Worm (Caenorhabditis elegans) whole organism, young adult: ENCODE measurements around the gene F17H10.2.

ENCODE experiments used
- B0336.3 ChIP-seq: fragments of 200-800 bp; sonication (Bioruptor generic); IDR thresholded peaks from 2 replicates; pipeline ENCODE4 v1.3.6; 2022; ENCODE audit warnings: missing genetic modification characterization, missing compliant biosample characterization
- D2030.7 ChIP-seq: fragments of 200-800 bp; sonication (Bioruptor generic); IDR thresholded peaks from 2 replicates; pipeline ENCODE4 v1.3.6; 2022; ENCODE audit warnings: missing genetic modification reagents, missing genetic modification characterization, missing compliant biosample characterization
- F10E7.11 ChIP-seq: sonication (generic microtip); optimal IDR thresholded peaks from 2 replicates; lab custom pipeline; 2017; ENCODE audit warnings: mild to moderate bottlenecking, missing genetic modification characterization, moderate library complexity, missing compliant biosample characterization
- F33H1.4 ChIP-seq: fragments of 200-800 bp; sonication (Bioruptor generic); IDR thresholded peaks from 2 replicates; pipeline ENCODE4 v1.3.6; 2022; ENCODE audit warnings: missing genetic modification reagents, missing genetic modification characterization, missing compliant biosample characterization
- F39B2.1 ChIP-seq: fragments of 200-800 bp; sonication (Bioruptor generic); IDR thresholded peaks from 2 replicates; pipeline ENCODE4 v1.3.6; 2022; ENCODE audit warnings: missing genetic modification reagents, missing genetic modification characterization, missing compliant biosample characterization
- F57C9.4 ChIP-seq: sonication (generic microtip); optimal IDR thresholded peaks from 2 replicates; lab custom pipeline; 2017; ENCODE audit warnings: mild to moderate bottlenecking, missing genetic modification characterization, missing compliant biosample characterization
- K12H6.12 ChIP-seq: fragments of 200-800 bp; sonication (Bioruptor generic); optimal IDR thresholded peaks from 2 replicates; lab custom pipeline; 2018; ENCODE audit warnings: mild to moderate bottlenecking, missing genetic modification characterization, missing compliant biosample characterization
- T07F8.4 ChIP-seq: sonication (generic microtip); optimal IDR thresholded peaks from 2 replicates; lab custom pipeline; 2016; ENCODE audit warnings: mild to moderate bottlenecking, missing genetic modification characterization, moderate library complexity, missing compliant biosample characterization
- Y53G8AR.9 ChIP-seq: fragments of 200-800 bp; sonication (Bioruptor generic); conservative IDR thresholded peaks from 2 replicates; pipeline ENCODE4 v1.3.6; 2022; ENCODE audit warnings: missing genetic modification reagents, missing genetic modification characterization, missing compliant biosample characterization
- Y95B8A.8 ChIP-seq: fragments of 200-800 bp; sonication (Bioruptor generic); IDR thresholded peaks from 2 replicates; pipeline ENCODE4 v1.3.6; 2022; ENCODE audit warnings: missing genetic modification reagents, missing genetic modification characterization, missing compliant biosample characterization
- akir-1 ChIP-seq: fragments of 200-800 bp; sonication (Bioruptor generic); optimal IDR thresholded peaks from 2 replicates; lab custom pipeline; 2018; ENCODE audit warnings: mild to moderate bottlenecking, missing genetic modification characterization, moderate library complexity, missing compliant biosample characterization
- aptf-2 ChIP-seq: fragments of 200-800 bp; sonication (Bioruptor generic); conservative IDR thresholded peaks from 2 replicates; pipeline ENCODE4 v1.3.6; 2022; ENCODE audit warnings: missing genetic modification reagents, missing genetic modification characterization, missing compliant biosample characterization
- atf-7 ChIP-seq: sonication (generic microtip); optimal IDR thresholded peaks from 2 replicates; lab custom pipeline; 2017; ENCODE audit warnings: mild to moderate bottlenecking, missing genetic modification characterization, missing compliant biosample characterization
- bed-2 ChIP-seq: fragments of 200-800 bp; sonication (Bioruptor generic); IDR thresholded peaks from 2 replicates; pipeline ENCODE4 v1.3.6; 2022; ENCODE audit warnings: missing genetic modification reagents, missing genetic modification characterization, missing compliant biosample characterization
- cebp-1 ChIP-seq, 2 experiments: fragments of 200-800 bp in 1 of 2; sonication (Bioruptor generic) in 1 of 2; sonication (generic microtip) in 1 of 2; IDR thresholded peaks in 1 of 2; optimal IDR thresholded peaks in 1 of 2; 2 replicates each; pipeline versions ENCODE4 v1.3.6 to Lab custom; 2017 to 2022; ENCODE audit warnings: missing compliant biosample characterization in 2 of 2, missing genetic modification characterization in 2 of 2, mild to moderate bottlenecking in 1 of 2, missing genetic modification reagents in 1 of 2, moderate library complexity in 1 of 2
- ceh-100 ChIP-seq: fragments of 200-800 bp; sonication (Bioruptor generic); IDR thresholded peaks from 2 replicates; pipeline ENCODE4 v1.3.6; 2022; ENCODE audit warnings: missing genetic modification reagents, missing genetic modification characterization, missing compliant biosample characterization
- ceh-27 ChIP-seq: fragments of 200-800 bp; sonication (Bioruptor generic); optimal IDR thresholded peaks from 2 replicates; lab custom pipeline; 2018; ENCODE audit warnings: mild to moderate bottlenecking, missing genetic modification characterization, moderate library complexity, missing compliant biosample characterization
- ceh-91 ChIP-seq: fragments of 200-800 bp; sonication (Bioruptor generic); IDR thresholded peaks from 2 replicates; pipeline ENCODE4 v1.3.6; 2022; ENCODE audit warnings: missing genetic modification reagents, missing genetic modification characterization, missing compliant biosample characterization
- chd-7 ChIP-seq: sonication (generic microtip); optimal IDR thresholded peaks from 2 replicates; lab custom pipeline; 2016; ENCODE audit warnings: mild to moderate bottlenecking, missing genetic modification characterization, moderate library complexity, missing compliant biosample characterization
- egl-18 ChIP-seq: fragments of 200-800 bp; sonication (Bioruptor generic); IDR thresholded peaks from 2 replicates; pipeline ENCODE4 v1.3.6; 2022; ENCODE audit warnings: missing genetic modification reagents, missing genetic modification characterization, missing compliant biosample characterization
- egrh-3 ChIP-seq: fragments of 200-800 bp; sonication (Bioruptor generic); IDR thresholded peaks from 2 replicates; pipeline ENCODE4 v1.3.6; 2022; ENCODE audit warnings: missing genetic modification reagents, missing genetic modification characterization, missing compliant biosample characterization
- him-1 ChIP-seq: sonication (generic microtip); optimal IDR thresholded peaks from 2 replicates; lab custom pipeline; 2016; ENCODE audit warnings: missing genotype, missing genetic modification reagents, missing genetic modification characterization, missing compliant biosample characterization
- hmg-1.2 ChIP-seq: fragments of 200-800 bp; sonication (Bioruptor generic); IDR thresholded peaks from 2 replicates; pipeline ENCODE4 v1.3.6; 2022; ENCODE audit warnings: missing genetic modification reagents, missing genetic modification characterization, missing compliant biosample characterization
- let-526 ChIP-seq: fragments of 200-800 bp; sonication (Bioruptor generic); IDR thresholded peaks from 2 replicates; pipeline ENCODE4 v1.3.6; 2022; ENCODE audit warnings: missing genetic modification reagents, missing genetic modification characterization, missing compliant biosample characterization
- let-607 ChIP-seq, 2 experiments: fragments of 200-800 bp in 1 of 2; sonication (Bioruptor generic) in 1 of 2; sonication (generic microtip) in 1 of 2; optimal IDR thresholded peaks; 2 replicates each; lab custom pipeline; 2016 to 2018; ENCODE audit warnings: mild to moderate bottlenecking in 2 of 2, missing compliant biosample characterization in 2 of 2, missing genetic modification characterization in 2 of 2, moderate library complexity in 2 of 2, missing genotype in 1 of 2
- lin-26 ChIP-seq: fragments of 200-800 bp; sonication (Bioruptor generic); IDR thresholded peaks from 2 replicates; pipeline ENCODE4 v1.3.6; 2022; ENCODE audit warnings: missing genetic modification reagents, missing genetic modification characterization, missing compliant biosample characterization
- lin-35 ChIP-seq, 3 experiments: fragments of 150-350 bp in 2 of 3; sonication (generic microtip) in 1 of 3; optimal IDR thresholded peaks; 2 replicates each; lab custom pipeline; 2014 to 2018; ENCODE audit warnings: missing biosample characterization in 3 of 3, missing genetic modification characterization in 3 of 3, missing genetic modification reagents in 3 of 3
- lin-54 ChIP-seq: fragments of 200-800 bp; sonication (Bioruptor generic); optimal IDR thresholded peaks from 2 replicates; lab custom pipeline; 2018; ENCODE audit warnings: mild to moderate bottlenecking, missing genetic modification characterization, missing compliant biosample characterization
- lir-1 ChIP-seq: fragments of 200-800 bp; sonication (Bioruptor generic); conservative IDR thresholded peaks from 2 replicates; pipeline ENCODE4 v1.3.6; 2022; ENCODE audit warnings: missing genetic modification reagents, missing genetic modification characterization, missing compliant biosample characterization
- lsy-27 ChIP-seq: sonication (generic microtip); optimal IDR thresholded peaks from 2 replicates; lab custom pipeline; 2017; ENCODE audit warnings: missing genetic modification characterization, mild to moderate bottlenecking, missing compliant biosample characterization, antibody characterized with exemption, missing genotype, borderline replicate concordance; ENCODE audit not compliant: insufficient read depth
- madf-10 ChIP-seq: sonication (generic microtip); optimal IDR thresholded peaks from 2 replicates; lab custom pipeline; 2016; ENCODE audit warnings: mild to moderate bottlenecking, missing genetic modification characterization, missing compliant biosample characterization
- madf-3 ChIP-seq: fragments of 200-800 bp; sonication (Bioruptor generic); IDR thresholded peaks from 2 replicates; pipeline ENCODE4 v1.3.6; 2022; ENCODE audit warnings: missing genetic modification reagents, missing genetic modification characterization, missing compliant biosample characterization
- mxl-1 ChIP-seq: sonication (generic microtip); optimal IDR thresholded peaks from 2 replicates; lab custom pipeline; 2016; ENCODE audit warnings: missing genetic modification characterization, missing compliant biosample characterization
- nhr-120 ChIP-seq: fragments of 200-800 bp; sonication (Bioruptor generic); IDR thresholded peaks from 2 replicates; pipeline ENCODE4 v1.3.6; 2022; ENCODE audit warnings: missing genetic modification characterization, missing compliant biosample characterization
- pbrm-1 ChIP-seq: fragments of 200-800 bp; sonication (Bioruptor generic); IDR thresholded peaks from 2 replicates; pipeline ENCODE4 v1.3.6; 2022; ENCODE audit warnings: missing genetic modification reagents, missing genetic modification characterization, missing compliant biosample characterization
- pha-4 ChIP-seq: fragments of 150-350 bp; sonication (generic microtip); optimal IDR thresholded peaks from 2 replicates; lab custom pipeline; 2014; ENCODE audit warnings: missing biosample characterization, missing genetic modification reagents, missing genetic modification characterization
- rcor-1 ChIP-seq: fragments of 200-800 bp; sonication (Bioruptor generic); IDR thresholded peaks from 2 replicates; pipeline ENCODE4 v1.3.6; 2022; ENCODE audit warnings: missing genetic modification reagents, missing genetic modification characterization, missing compliant biosample characterization
- rec-8 ChIP-seq, 2 experiments: sonication (generic microtip); optimal IDR thresholded peaks; 2 replicates each; lab custom pipeline; 2016; ENCODE audit warnings: mild to moderate bottlenecking in 2 of 2, missing genetic modification characterization in 2 of 2, missing genetic modification reagents in 2 of 2, missing genotype in 2 of 2, missing biosample characterization in 1 of 2, missing compliant biosample characterization in 1 of 2, moderate library complexity in 1 of 2
- sea-2 ChIP-seq: fragments of 200-800 bp; sonication (Bioruptor generic); IDR thresholded peaks from 2 replicates; pipeline ENCODE4 v1.3.6; 2022; ENCODE audit warnings: missing genetic modification characterization, missing compliant biosample characterization
- snpc-1.3 ChIP-seq: sonication (generic microtip); optimal IDR thresholded peaks from 2 replicates; lab custom pipeline; 2017; ENCODE audit warnings: missing genetic modification characterization, mild to moderate bottlenecking, missing compliant biosample characterization, antibody characterized with exemption, moderate library complexity, missing genotype, missing genetic modification reagents; ENCODE audit not compliant: insufficient read depth
- snpc-4 ChIP-seq, 5 experiments: fragments of 150-350 bp in 1 of 5; sonication (generic microtip) in 4 of 5; optimal IDR thresholded peaks; 2 replicates each; lab custom pipeline; 2014 to 2018; ENCODE audit warnings: missing genetic modification characterization in 5 of 5, missing biosample characterization in 3 of 5, antibody characterized with exemption in 2 of 5, mild to moderate bottlenecking in 2 of 5, missing compliant biosample characterization in 2 of 5, missing genotype in 2 of 5, moderate library complexity in 2 of 5, missing genetic modification reagents in 1 of 5
- somi-1 ChIP-seq: fragments of 200-800 bp; sonication (Bioruptor generic); optimal IDR thresholded peaks from 2 replicates; lab custom pipeline; 2018; ENCODE audit warnings: mild to moderate bottlenecking, missing genetic modification characterization, missing compliant biosample characterization
- sptf-2 ChIP-seq: fragments of 200-800 bp; sonication (Bioruptor generic); optimal IDR thresholded peaks from 2 replicates; lab custom pipeline; 2018; ENCODE audit warnings: mild to moderate bottlenecking, missing genetic modification characterization, missing compliant biosample characterization
- tlf-1 ChIP-seq: fragments of 200-800 bp; sonication (Bioruptor generic); optimal IDR thresholded peaks from 2 replicates; lab custom pipeline; 2018; ENCODE audit warnings: mild to moderate bottlenecking, missing genetic modification characterization, missing compliant biosample characterization
- ztf-6 ChIP-seq: fragments of 200-800 bp; sonication (Bioruptor generic); IDR thresholded peaks from 2 replicates; pipeline ENCODE4 v1.3.6; 2022; ENCODE audit warnings: missing genetic modification reagents, missing genetic modification characterization, missing compliant biosample characterization

The F17H10.2 gene

DNA sequence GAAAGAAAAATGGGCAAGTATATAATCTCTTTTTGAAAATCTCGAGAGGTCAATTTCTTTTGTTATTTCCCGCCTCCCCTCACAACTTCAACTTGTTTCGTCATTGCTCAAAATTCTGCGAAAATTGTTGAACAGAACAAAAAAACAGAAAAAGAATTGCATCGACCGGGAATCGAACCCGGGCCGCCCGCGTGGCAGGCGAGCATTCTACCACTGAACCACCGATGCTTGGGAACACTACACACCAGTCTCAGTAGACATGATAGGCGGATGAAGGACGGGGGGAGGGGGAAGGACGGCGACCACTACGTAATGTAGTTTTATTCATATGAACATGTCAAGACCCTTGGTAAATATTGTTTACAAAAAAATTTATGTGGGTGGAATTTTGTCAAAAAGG is 7.5 kb downstream of the F17H10.2 start (continued):
- TF ChIP-seq snpc-1.3 = peak; percentile 92
- peak; percentile 56 to 73 for TF ChIP-seq let-607 (tag; optimal IDR thresholded peaks at IDR 0.05; lab: Kevin White, UChicago)
- peak; percentile 65; the same call in 1 of the 2 replicates for TF ChIP-seq rcor-1
- TF ChIP-seq cebp-1 (GFP tag; IDR thresholded peaks at IDR 0.05; lab: Robert Waterston, UW) = peak; percentile 76
- no peak for TF ChIP-seq cebp-1 (tag; optimal IDR thresholded peaks at IDR 0.05; lab: Kevin White, UChicago)
- TF ChIP-seq madf-10 (tag; lab: Kevin White, UChicago) = peak; percentile 46
- peak; percentile 65 for TF ChIP-seq snpc-4 (GFP tag; optimal IDR thresholded peaks at IDR 0.05; lab: Kevin White, UChicago)
- TF ChIP-seq snpc-4 (tag; optimal IDR thresholded peaks at IDR 0.05; lab: Kevin White, UChicago) = peak in 1 of 4 experiments; percentile 79
- TF ChIP-seq atf-7 (tag; lab: Kevin White, UChicago) = peak; percentile 61
- TF ChIP-seq lin-54 (GFP tag; lab: Kevin White, UChicago) = no peak
- no peak; the same call in 1 of the 2 replicates for TF ChIP-seq Y53G8AR.9 (GFP tag; lab: Robert Waterston, UW)
- TF ChIP-seq ceh-91 = no peak
- peak; percentile 37 for TF ChIP-seq him-1 (tag; lab: Kevin White, UChicago)
- peak in 1 of 3 experiments; percentile 72 for TF ChIP-seq lin-35 (GFP tag; optimal IDR thresholded peaks at IDR 0.05; lab: Kevin White, UChicago)
- TF ChIP-seq mxl-1 = peak; percentile 21
- TF ChIP-seq F10E7.11 (tag; lab: Kevin White, UChicago) = peak; percentile 88
- TF ChIP-seq lsy-27 (tag; lab: Kevin White, UChicago) = peak; percentile 17
- no peak; the same call in 1 of the 2 replicates for TF ChIP-seq lir-1 (GFP tag; lab: Robert Waterston, UW)
- no peak; the same call in none of the 2 replicates for TF ChIP-seq lin-26 (GFP tag; lab: Robert Waterston, UW)
- no peak for TF ChIP-seq nhr-120 (GFP tag; lab: Robert Waterston, UW)
- peak; percentile 56; the same call in 1 of the 2 replicates for TF ChIP-seq let-526 (GFP tag; lab: Robert Waterston, UW)
- TF ChIP-seq sea-2 (GFP tag; lab: Robert Waterston, UW) = 0 out of 2 replicates have a peak, but pooled peaks have one; percentile 61
- TF ChIP-seq bed-2 = peak; percentile 66; the same call in 1 of the 2 replicates
- TF ChIP-seq T07F8.4 (tag; lab: Kevin White, UChicago) = peak; percentile 52
- TF ChIP-seq ceh-100 = peak; percentile 58; the same call in 1 of the 2 replicates
- TF ChIP-seq egrh-3 (GFP tag; lab: Robert Waterston, UW) = peak; percentile 38; the same call in 1 of the 2 replicates
- peak; percentile 9 to 46 for TF ChIP-seq rec-8 (tag; optimal IDR thresholded peaks at IDR 0.05; lab: Kevin White, UChicago)
- TF ChIP-seq somi-1 (GFP tag; lab: Kevin White, UChicago) = peak; percentile 81
- TF ChIP-seq pha-4 (tag; lab: Kevin White, UChicago) = no peak
- TF ChIP-seq tlf-1 (GFP tag; lab: Kevin White, UChicago) = peak; percentile 48
- peak; percentile 81 for TF ChIP-seq ceh-27 (GFP tag; lab: Kevin White, UChicago)
- 0 out of 2 replicates have a peak, but pooled peaks have one; percentile 46 for TF ChIP-seq aptf-2 (GFP tag; lab: Robert Waterston, UW)
- TF ChIP-seq Y95B8A.8 (GFP tag; lab: Robert Waterston, UW) = peak; percentile 89
- peak; percentile 47 for TF ChIP-seq akir-1 (GFP tag; lab: Kevin White, UChicago)
- peak; percentile 90 for TF ChIP-seq chd-7 (tag; lab: Kevin White, UChicago)
- peak; percentile 54 for TF ChIP-seq sptf-2 (GFP tag; lab: Kevin White, UChicago)
- TF ChIP-seq K12H6.12 = peak; percentile 76
- TF ChIP-seq egl-18 (GFP tag; lab: Robert Waterston, UW) = peak; percentile 75; the same call in 1 of the 2 replicates
- peak; percentile 75 for TF ChIP-seq madf-3 (GFP tag; lab: Robert Waterston, UW)
- TF ChIP-seq F57C9.4 (tag; lab: Kevin White, UChicago) = no peak
- no peak for TF ChIP-seq B0336.3 (GFP tag; lab: Robert Waterston, UW)
- peak; percentile 95 for TF ChIP-seq pbrm-1 (GFP tag; lab: Robert Waterston, UW)
- TF ChIP-seq hmg-1.2 = peak; percentile 84
- TF ChIP-seq F33H1.4 (GFP tag; lab: Robert Waterston, UW) = no peak
- peak; percentile 88 for TF ChIP-seq D2030.7 (GFP tag; lab: Robert Waterston, UW)
- peak; percentile 80; the same call in 1 of the 2 replicates for TF ChIP-seq ztf-6 (GFP tag; lab: Robert Waterston, UW)
- no peak for TF ChIP-seq F39B2.1 (GFP tag; lab: Robert Waterston, UW)
